Worm (Caenorhabditis elegans): ENCODE data around the gene F49C12.3.
A peak's percentile ranks its signal among the peaks of the same experiment; 100 is the strongest.

The F49C12.3 gene

ce11 chrIV:9263812-9264320 is 36.4 kb upstream of the F49C12.3 start, which contains the start of gene flh-1:
Gene flh-1, minus strand, starts transcription at chrIV:9264270.
- TF ChIP-seq ceh-34 (tag; optimal IDR thresholded peaks at IDR 0.05) (peak; percentile 28), pag-3 (tag; optimal IDR thresholded peaks at IDR 0.05; ENCODE audit: borderline replicate concordance) (no peak), ceh-2 (tag; optimal IDR thresholded peaks at IDR 0.05) (peak; percentile 30), lin-11 (tag; optimal IDR thresholded peaks at IDR 0.05) (no peak), T23F11.4 (GFP tag; optimal IDR thresholded peaks at IDR 0.05) (no peak), ceh-31 (tag; optimal IDR thresholded peaks at IDR 0.05) (peak; percentile 37), hlh-6 (tag; optimal IDR thresholded peaks at IDR 0.05) (peak; percentile 21), ref-2 (tag; optimal IDR thresholded peaks at IDR 0.05) (peak; percentile 47), mec-3 (tag; optimal IDR thresholded peaks at IDR 0.05; ENCODE audit: borderline replicate concordance) (no peak), tbx-2 (tag; optimal IDR thresholded peaks at IDR 0.05) (peak; percentile 58), sdc-2 (tag; optimal IDR thresholded peaks at IDR 0.05) (peak; percentile 58), nfya-1 (tag; optimal IDR thresholded peaks at IDR 0.05) (peak; percentile 31), unc-55 (GFP tag; optimal IDR thresholded peaks at IDR 0.05) (peak; percentile 12)

ce11 chrIV:9264513-9264912 is 35.7 kb upstream of the F49C12.3 start:
- TF ChIP-seq ttx-3 (tag; optimal IDR thresholded peaks at IDR 0.05) = no peak

- TF ChIP-seq pag-3 (tag; optimal IDR thresholded peaks at IDR 0.05; ENCODE audit: borderline replicate concordance) (no peak), unc-86 (tag; optimal IDR thresholded peaks at IDR 0.05) (no peak), hlh-8 (tag; optimal IDR thresholded peaks at IDR 0.05) (no peak), rnt-1 (tag; optimal IDR thresholded peaks at IDR 0.05) (no peak), hlh-30 (tag; optimal IDR thresholded peaks at IDR 0.05; ENCODE audit: insufficient read depth) (no peak), ceh-6 (GFP tag; optimal IDR thresholded peaks at IDR 0.05) (no peak)
Observed at ce11 chrIV:9266464-9266863, 33.8 kb upstream of the F49C12.3 start, which contains the start of gene Y11D7A.19. Gene Y11D7A.19, minus strand, starts transcription at chrIV:9266564.

ce11 chrIV:9267581-9267980 is 32.6 kb upstream of the F49C12.3 start:
- TF ChIP-seq tbx-2 (tag; optimal IDR thresholded peaks at IDR 0.05) (peak; percentile 74), ceh-48 (tag; optimal IDR thresholded peaks at IDR 0.05) (no peak), ref-2 (tag; optimal IDR thresholded peaks at IDR 0.05) (peak; percentile 72), nfya-1 (tag; optimal IDR thresholded peaks at IDR 0.05) (peak; percentile 16)

ce11 chrIV:9268916-9269315 is 31.3 kb upstream of the F49C12.3 start:
- peak; percentile 59 for TF ChIP-seq eyg-1 (tag; optimal IDR thresholded peaks at IDR 0.05)
- peak; percentile 54 for TF ChIP-seq hlh-6 (tag; optimal IDR thresholded peaks at IDR 0.05)
- peak; percentile 46 for TF ChIP-seq ceh-31 (tag; optimal IDR thresholded peaks at IDR 0.05)
- peak; percentile 19 for TF ChIP-seq ceh-2 (tag; optimal IDR thresholded peaks at IDR 0.05)
- peak; percentile 65 for TF ChIP-seq sdc-2 (tag; optimal IDR thresholded peaks at IDR 0.05)
- no peak for TF ChIP-seq pros-1 (tag; optimal IDR thresholded peaks at IDR 0.05)
- TF ChIP-seq syd-9 (tag; optimal IDR thresholded peaks at IDR 0.05) = peak; percentile 4
- peak; percentile 59 for TF ChIP-seq ceh-34 (tag; optimal IDR thresholded peaks at IDR 0.05)
- peak; percentile 40 for TF ChIP-seq ref-2 (tag; optimal IDR thresholded peaks at IDR 0.05)
- peak; percentile 19 for TF ChIP-seq T23F11.4 (GFP tag; optimal IDR thresholded peaks at IDR 0.05)
- peak; percentile 68 for TF ChIP-seq tbx-2 (tag; optimal IDR thresholded peaks at IDR 0.05)
- peak; percentile 34 for TF ChIP-seq elt-2 (tag; optimal IDR thresholded peaks at IDR 0.05)
- TF ChIP-seq nfya-1 (tag; optimal IDR thresholded peaks at IDR 0.05) = peak; percentile 51
- no peak for TF ChIP-seq ama-1 (optimal IDR thresholded peaks at IDR 0.05)
- TF ChIP-seq ceh-6 (GFP tag; optimal IDR thresholded peaks at IDR 0.05) = no peak
- peak; percentile 1 for TF ChIP-seq rnt-1 (tag; optimal IDR thresholded peaks at IDR 0.05)
- TF ChIP-seq ceh-9 (tag; optimal IDR thresholded peaks at IDR 0.05) = peak; percentile 20
- TF ChIP-seq mec-3 (tag; optimal IDR thresholded peaks at IDR 0.05; ENCODE audit: borderline replicate concordance) = no peak
- TF ChIP-seq sox-4 (tag; optimal IDR thresholded peaks at IDR 0.05) = no peak
- peak; percentile 52 for TF ChIP-seq C08G9.2 (tag; optimal IDR thresholded peaks at IDR 0.05)

ce11 chrIV:9269796-9270195 is 30.4 kb upstream of the F49C12.3 start, which contains the start of gene flh-3:
Gene flh-3, plus strand, starts transcription at chrIV:9270096.
- TF ChIP-seq ceh-19 (GFP tag; optimal IDR thresholded peaks at IDR 0.05) = no peak
- no peak for TF ChIP-seq ceh-22 (tag; optimal IDR thresholded peaks at IDR 0.05)
- no peak for TF ChIP-seq hlh-15 (tag; optimal IDR thresholded peaks at IDR 0.05)
- TF ChIP-seq pros-1 (tag; optimal IDR thresholded peaks at IDR 0.05) = no peak
- no peak for TF ChIP-seq sdc-2 (tag; optimal IDR thresholded peaks at IDR 0.05)
- no peak for TF ChIP-seq C08G9.2 (tag; optimal IDR thresholded peaks at IDR 0.05)
- no peak for TF ChIP-seq ceh-34 (tag; optimal IDR thresholded peaks at IDR 0.05)
- TF ChIP-seq elt-4 (tag; optimal IDR thresholded peaks at IDR 0.05) = no peak

All from whole organism, late embryonic.